Worm (Caenorhabditis elegans) whole organism, L2 larva: ENCODE measurements around the gene sru-25.
A peak's percentile ranks its signal among the peaks of the same experiment; 100 is the strongest.

ENCODE experiments used
- C34F6.9 ChIP-seq: fragments of 150-350 bp; optimal IDR thresholded peaks from 2 replicates; lab custom pipeline; 2014; ENCODE audit warnings: missing biosample characterization, missing genetic modification characterization
- R02D3.7 ChIP-seq: fragments of 150-350 bp; optimal IDR thresholded peaks from 2 replicates; lab custom pipeline; 2014; ENCODE audit warnings: missing biosample characterization, missing genetic modification characterization
- Y55F3AM.14 ChIP-seq: fragments of 200-800 bp; sonication (Bioruptor generic); optimal IDR thresholded peaks from 2 replicates; lab custom pipeline; 2018; ENCODE audit warnings: mild to moderate bottlenecking, missing genetic modification characterization, missing compliant biosample characterization
- ZK546.5 ChIP-seq: sonication (generic microtip); optimal IDR thresholded peaks from 2 replicates; lab custom pipeline; 2017; ENCODE audit warnings: missing biosample characterization, missing genetic modification characterization
- alr-1 ChIP-seq: fragments of 150-350 bp; optimal IDR thresholded peaks from 2 replicates; lab custom pipeline; 2014; ENCODE audit warnings: missing biosample characterization, missing genetic modification characterization
- aly-2 ChIP-seq: fragments of 150-350 bp; optimal IDR thresholded peaks from 2 replicates; lab custom pipeline; 2014; ENCODE audit warnings: missing biosample characterization, missing genetic modification characterization
- blmp-1 ChIP-seq: sonication (generic microtip); optimal IDR thresholded peaks from 2 replicates; lab custom pipeline; 2017; ENCODE audit warnings: missing genetic modification characterization, mild to moderate bottlenecking, missing compliant biosample characterization, antibody characterized with exemption, moderate library complexity; ENCODE audit not compliant: insufficient read depth
- ceh-16 ChIP-seq: fragments of 150-350 bp; optimal IDR thresholded peaks from 2 replicates; lab custom pipeline; 2014; ENCODE audit warnings: missing biosample characterization, missing genetic modification characterization
- ceh-82 ChIP-seq: fragments of 150-350 bp; optimal IDR thresholded peaks from 2 replicates; lab custom pipeline; 2014; ENCODE audit warnings: missing biosample characterization, missing genetic modification characterization
- crh-2 ChIP-seq: sonication (generic microtip); optimal IDR thresholded peaks from 2 replicates; lab custom pipeline; 2017; ENCODE audit warnings: missing biosample characterization, missing genetic modification characterization
- dmd-4 ChIP-seq: sonication (generic microtip); optimal IDR thresholded peaks from 2 replicates; lab custom pipeline; 2017; ENCODE audit warnings: missing biosample characterization, missing genetic modification characterization
- egl-27 ChIP-seq: sonication (generic microtip); optimal IDR thresholded peaks from 3 replicates; lab custom pipeline; 2017; ENCODE audit warnings: missing biosample characterization, missing genetic modification reagents, missing genetic modification characterization
- elt-3 ChIP-seq: sonication (generic microtip); optimal IDR thresholded peaks from 2 replicates; lab custom pipeline; 2017; ENCODE audit warnings: missing biosample characterization, missing genetic modification characterization
- fos-1 ChIP-seq: fragments of 150-350 bp; optimal IDR thresholded peaks from 2 replicates; lab custom pipeline; 2014; ENCODE audit warnings: missing biosample characterization, missing genetic modification characterization
- gmeb-1 ChIP-seq: fragments of 150-350 bp; optimal IDR thresholded peaks from 2 replicates; lab custom pipeline; 2014; ENCODE audit warnings: missing biosample characterization, missing genetic modification characterization
- lin-11 ChIP-seq: fragments of 150-350 bp; sonication (generic microtip); optimal IDR thresholded peaks from 2 replicates; lab custom pipeline; 2014; ENCODE audit warnings: missing biosample characterization, missing genetic modification characterization, inconsistent platforms, mixed read lengths
- lsy-2 ChIP-seq, 2 experiments: fragments of 150-350 bp in 1 of 2; sonication (generic microtip) in 1 of 2; optimal IDR thresholded peaks; 2 replicates each; lab custom pipeline; 2014 to 2017; ENCODE audit warnings: missing biosample characterization in 2 of 2, missing genetic modification characterization in 2 of 2
- nhr-10 ChIP-seq: sonication (generic microtip); optimal IDR thresholded peaks from 2 replicates; lab custom pipeline; 2017; ENCODE audit warnings: missing biosample characterization, missing genetic modification characterization
- nhr-11 ChIP-seq: fragments of 150-350 bp; optimal IDR thresholded peaks from 2 replicates; lab custom pipeline; 2014; ENCODE audit warnings: missing biosample characterization, missing genetic modification characterization
- nhr-12 ChIP-seq: fragments of 150-350 bp; optimal IDR thresholded peaks from 2 replicates; lab custom pipeline; 2014; ENCODE audit warnings: missing biosample characterization, missing genetic modification characterization
- nhr-129 ChIP-seq: fragments of 150-350 bp; optimal IDR thresholded peaks from 2 replicates; lab custom pipeline; 2014; ENCODE audit warnings: missing biosample characterization, missing genetic modification characterization
- nhr-21 ChIP-seq: fragments of 150-350 bp; optimal IDR thresholded peaks from 2 replicates; lab custom pipeline; 2014; ENCODE audit warnings: missing biosample characterization, missing genetic modification characterization
- nhr-25 ChIP-seq: fragments of 150-350 bp; sonication (generic microtip); optimal IDR thresholded peaks from 3 replicates; lab custom pipeline; 2014; ENCODE audit warnings: missing biosample characterization, missing genetic modification characterization
- nhr-6 ChIP-seq: fragments of 150-350 bp; optimal IDR thresholded peaks from 2 replicates; lab custom pipeline; 2014; ENCODE audit warnings: missing biosample characterization, missing genetic modification characterization
- nhr-77 ChIP-seq: fragments of 150-350 bp; optimal IDR thresholded peaks from 2 replicates; lab custom pipeline; 2014; ENCODE audit warnings: missing biosample characterization, missing genetic modification characterization
- peb-1 ChIP-seq: fragments of 150-350 bp; optimal IDR thresholded peaks from 2 replicates; lab custom pipeline; 2014; ENCODE audit warnings: missing biosample characterization, missing genetic modification characterization
- sem-4 ChIP-seq: fragments of 150-350 bp; optimal IDR thresholded peaks from 2 replicates; lab custom pipeline; 2014; ENCODE audit warnings: missing biosample characterization, missing genetic modification reagents, missing genetic modification characterization
- skn-1 ChIP-seq: sonication (generic microtip); optimal IDR thresholded peaks from 2 replicates; lab custom pipeline; 2017; ENCODE audit warnings: missing biosample characterization, missing genetic modification characterization
- sma-3 ChIP-seq: sonication (generic microtip); optimal IDR thresholded peaks from 2 replicates; lab custom pipeline; 2016; ENCODE audit warnings: missing genetic modification reagents, missing genetic modification characterization, missing compliant biosample characterization
- sma-9 ChIP-seq, 2 experiments: fragments of 150-350 bp in 1 of 2; sonication (generic microtip) in 1 of 2; optimal IDR thresholded peaks; 2 replicates each; lab custom pipeline; 2014 to 2016; ENCODE audit warnings: missing genetic modification characterization in 2 of 2, mild to moderate bottlenecking in 1 of 2, missing biosample characterization in 1 of 2, missing compliant biosample characterization in 1 of 2, missing genetic modification reagents in 1 of 2, moderate library complexity in 1 of 2
- snpc-4 ChIP-seq: fragments of 150-350 bp; optimal IDR thresholded peaks from 2 replicates; lab custom pipeline; 2014; ENCODE audit warnings: missing biosample characterization, missing genetic modification characterization
- unc-39 ChIP-seq: fragments of 150-350 bp; optimal IDR thresholded peaks from 2 replicates; lab custom pipeline; 2014; ENCODE audit warnings: missing biosample characterization, missing genetic modification characterization
- unc-55 ChIP-seq: fragments of 150-350 bp; sonication (generic microtip); optimal IDR thresholded peaks from 3 replicates; lab custom pipeline; 2014; ENCODE audit warnings: missing biosample characterization, missing genetic modification reagents, missing genetic modification characterization
- ztf-11 ChIP-seq: sonication (generic microtip); optimal IDR thresholded peaks from 2 replicates; lab custom pipeline; 2017; ENCODE audit warnings: missing biosample characterization, missing genetic modification characterization
- ztf-4 ChIP-seq: fragments of 150-350 bp; optimal IDR thresholded peaks from 2 replicates; lab custom pipeline; 2014; ENCODE audit warnings: missing biosample characterization, missing genetic modification characterization

Gene sru-25

DNA sequence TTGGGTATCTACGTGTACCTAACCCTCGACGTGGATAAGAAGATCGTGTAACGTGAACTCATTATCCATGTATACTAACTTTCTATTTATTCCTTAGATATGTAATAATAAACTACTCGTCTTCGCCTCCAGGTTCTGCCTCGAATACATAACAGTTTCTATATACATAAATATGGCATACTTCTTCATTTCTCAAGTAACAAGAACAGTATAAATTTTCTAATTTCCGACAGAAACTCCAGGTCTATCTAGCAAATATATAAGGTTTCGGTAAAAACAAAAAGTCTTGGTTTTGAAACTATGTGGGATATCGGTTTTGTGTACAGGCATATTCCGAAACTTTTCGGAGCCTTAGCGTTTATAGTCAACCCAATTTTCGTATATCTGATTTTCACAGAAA, 35.8 kb downstream of the sru-25 start, which contains the start of gene srj-37:
Gene srj-37 (plus strand): TSS at position 301 of the 400 bp plus-strand sequence.
- TF ChIP-seq ztf-4 (tag; lab: Kevin White, UChicago), result no peak
- no peak for TF ChIP-seq lsy-2 (tag; optimal IDR thresholded peaks at IDR 0.05; lab: Kevin White, UChicago)
- TF ChIP-seq sma-9 (GFP tag; optimal IDR thresholded peaks at IDR 0.05; lab: Kevin White, UChicago), result no peak
- TF ChIP-seq sma-9 (tag; optimal IDR thresholded peaks at IDR 0.05; lab: Kevin White, UChicago), result no peak
- no peak for TF ChIP-seq snpc-4 (tag; lab: Kevin White, UChicago)
- no peak for TF ChIP-seq peb-1 (tag; lab: Kevin White, UChicago)
- TF ChIP-seq egl-27 (tag; lab: Kevin White, UChicago), result no peak
- no peak for TF ChIP-seq nhr-6 (tag; lab: Kevin White, UChicago)
- no peak for TF ChIP-seq sma-3 (GFP tag; lab: Kevin White, UChicago)
- TF ChIP-seq lin-11 (tag; lab: Kevin White, UChicago), result no peak
- no peak for TF ChIP-seq alr-1
- no peak for TF ChIP-seq nhr-25 (tag; lab: Kevin White, UChicago)
- TF ChIP-seq ZK546.5, result no peak
- TF ChIP-seq fos-1 (tag; lab: Kevin White, UChicago), result no peak
- TF ChIP-seq sem-4, result no peak

- TF ChIP-seq nhr-10 (tag; lab: Kevin White, UChicago) (no peak), elt-3 (tag; lab: Kevin White, UChicago) (no peak), unc-55 (no peak), R02D3.7 (tag; lab: Kevin White, UChicago) (no peak), lsy-2 (tag; optimal IDR thresholded peaks at IDR 0.05; lab: Kevin White, UChicago) (no peak), nhr-21 (tag; lab: Kevin White, UChicago) (no peak)
Observed at ce11 chrV:636281-636680, 37.8 kb downstream of the sru-25 start, which contains the start of gene pals-31. Gene pals-31 (plus strand): TSS chrV:636581.

DNA sequence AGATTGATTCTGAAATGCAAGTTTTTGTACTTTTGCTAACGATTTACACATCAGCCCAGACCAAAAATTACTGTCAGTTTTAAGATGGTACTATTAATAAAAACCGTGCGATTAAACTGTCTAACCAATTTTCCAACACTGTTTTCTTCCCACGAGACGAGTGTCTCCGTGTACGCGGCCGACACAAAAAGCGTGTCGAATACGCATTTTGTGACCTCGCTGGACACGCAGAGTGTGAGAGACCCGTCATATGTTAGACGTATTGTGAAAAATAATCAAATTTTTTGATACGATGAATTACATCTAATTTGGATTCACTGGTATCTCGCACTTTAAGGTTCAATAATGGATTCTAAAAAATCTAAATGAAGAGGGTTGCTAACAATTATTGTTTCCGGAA, 38.5 kb downstream of the sru-25 start:
- TF ChIP-seq crh-2 (peak; percentile 47), snpc-4 (tag; lab: Kevin White, UChicago) (peak; percentile 74), ztf-4 (tag; lab: Kevin White, UChicago) (no peak), nhr-11 (no peak), sma-9 (GFP tag; optimal IDR thresholded peaks at IDR 0.05; lab: Kevin White, UChicago) (peak; percentile 9), sma-9 (tag; optimal IDR thresholded peaks at IDR 0.05; lab: Kevin White, UChicago) (no peak), ztf-11 (no peak), gmeb-1 (tag; lab: Kevin White, UChicago) (peak; percentile 31), C34F6.9 (tag; lab: Kevin White, UChicago) (peak; percentile 4), ceh-82 (tag; lab: Kevin White, UChicago) (no peak), fos-1 (tag; lab: Kevin White, UChicago) (peak; percentile 44), nhr-129 (tag; lab: Kevin White, UChicago) (peak; percentile 21), nhr-25 (tag; lab: Kevin White, UChicago) (peak; percentile 25)
- TF ChIP-seq, all 48 proteins: peak for 8

DNA sequence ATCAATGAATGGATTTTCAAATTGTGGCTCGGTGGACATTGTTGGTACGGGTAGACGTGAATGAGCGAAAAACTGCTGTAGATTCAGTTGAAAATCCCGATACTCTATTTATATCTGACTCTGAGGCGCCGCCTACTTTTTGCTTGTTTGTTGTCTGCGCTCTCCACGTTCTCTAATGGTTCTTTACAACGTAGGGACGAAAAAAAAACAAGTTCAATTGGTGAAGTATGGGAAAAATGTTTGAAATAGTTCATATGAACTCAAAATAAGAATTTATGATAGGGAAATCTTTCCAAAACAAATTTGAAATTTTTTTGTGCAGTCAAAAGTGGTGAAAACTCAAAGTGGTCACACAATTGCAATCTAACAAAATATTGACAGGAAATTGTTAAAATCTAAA, 39.3 kb downstream of the sru-25 start, which contains the start of gene F48G7.10:
Gene F48G7.10 (minus strand): TSS at position 101 of the 400 bp plus-strand sequence.
- TF ChIP-seq aly-2 (tag; lab: Kevin White, UChicago) (no peak), nhr-77 (tag; lab: Kevin White, UChicago) (no peak), skn-1 (tag; lab: Kevin White, UChicago) (no peak), nhr-12 (no peak), dmd-4 (tag; lab: Kevin White, UChicago) (no peak)
- TF ChIP-seq, all 48 proteins: peak for 0

DNA sequence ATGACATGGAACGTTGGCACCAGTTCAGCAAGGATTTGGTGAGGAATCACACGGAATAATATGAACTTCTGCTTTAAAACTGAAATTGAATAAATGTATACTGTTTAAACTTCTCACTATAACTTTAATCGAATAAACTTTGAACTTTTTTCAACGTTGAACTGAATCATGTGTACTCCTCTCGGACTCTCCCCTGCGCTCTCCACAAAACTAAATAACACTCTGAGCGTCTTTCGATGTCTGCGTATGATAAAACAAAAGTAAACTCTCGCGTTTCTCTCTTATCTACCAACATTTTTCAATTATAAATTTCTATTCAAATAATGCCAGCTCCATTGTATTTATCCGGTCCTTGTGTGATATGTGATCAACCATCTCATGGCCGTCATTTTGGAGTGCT, 42.3 kb downstream of the sru-25 start:
- TF ChIP-seq blmp-1 (tag; lab: Kevin White, UChicago), result no peak
- TF ChIP-seq sma-9 (GFP tag; optimal IDR thresholded peaks at IDR 0.05; lab: Kevin White, UChicago), result peak; percentile 24
- TF ChIP-seq sma-9 (tag; optimal IDR thresholded peaks at IDR 0.05; lab: Kevin White, UChicago), result no peak
- TF ChIP-seq unc-55, result peak; percentile 48
- no peak for TF ChIP-seq lin-11 (tag; lab: Kevin White, UChicago)
- TF ChIP-seq Y55F3AM.14, result no peak
- no peak for TF ChIP-seq unc-39 (tag; lab: Kevin White, UChicago)
- TF ChIP-seq ceh-16 (tag; lab: Kevin White, UChicago), result no peak
- TF ChIP-seq C34F6.9 (tag; lab: Kevin White, UChicago), result peak; percentile 13
- TF ChIP-seq nhr-129 (tag; lab: Kevin White, UChicago), result peak; percentile 15
